Fruit fly (Drosophila melanogaster): Measurements from ENCODE around the gene Tgi.

The Tgi gene

DNA sequence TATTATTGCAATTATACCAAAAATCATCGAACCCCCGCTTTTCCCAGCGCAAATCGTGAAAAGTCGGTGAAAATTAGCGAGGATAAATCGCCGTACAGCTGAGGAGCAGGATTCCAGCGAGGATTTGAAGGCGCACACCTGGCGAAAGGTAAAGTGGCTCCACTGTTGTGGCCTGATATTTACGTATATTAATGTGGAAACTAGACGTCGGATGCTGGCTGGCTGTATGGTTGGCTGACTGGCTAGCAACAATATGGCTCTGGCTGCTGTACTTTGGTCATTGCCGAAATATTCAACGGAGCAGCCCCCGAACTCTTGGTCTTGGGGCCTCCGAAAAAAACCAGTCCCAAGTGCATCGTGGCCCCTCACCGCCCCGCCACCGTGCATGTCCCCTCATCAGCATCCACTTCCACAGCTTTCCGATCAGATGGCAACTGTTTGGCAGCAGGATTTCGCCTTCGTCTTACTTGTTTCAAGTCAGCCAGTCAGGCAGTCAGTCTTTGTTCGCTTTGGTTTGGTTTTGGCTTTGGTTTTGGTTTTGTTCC is 335 bp downstream of the Tgi start (continued):
- TF ChIP-seq pb (GFP tag; optimal IDR thresholded peaks at IDR 0.05) (peak; percentile 2), lilli (GFP tag; optimal IDR thresholded peaks at IDR 0.05) (no peak), MBD-R2 (GFP tag; IDR thresholded peaks at IDR 0.05) (no peak), Hr78 (GFP tag; optimal IDR thresholded peaks at IDR 0.05) (no peak), C15 (GFP tag; IDR thresholded peaks at IDR 0.05) (no peak), Adf1 (GFP tag; IDR thresholded peaks at IDR 0.05) (no peak), zfh2 (GFP tag; optimal IDR thresholded peaks at IDR 0.05) (no peak), CG31388 (GFP tag; optimal IDR thresholded peaks at IDR 0.05) (no peak), oc (tag; optimal IDR thresholded peaks at IDR 0.05) (no peak), gsb-n (tag; optimal IDR thresholded peaks at IDR 0.05) (no peak), ERR (GFP tag; optimal IDR thresholded peaks at IDR 0.05) (no peak), Sin3A (optimal IDR thresholded peaks at IDR 0.05) (no peak), sens-2 (GFP tag; IDR thresholded peaks at IDR 0.05) (no peak), CG11560 (tag; IDR thresholded peaks at IDR 0.05) (no peak), emc (GFP tag; optimal IDR thresholded peaks at IDR 0.05) (no peak), CG11723 (GFP tag; optimal IDR thresholded peaks at IDR 0.05) (no peak), stc (GFP tag; IDR thresholded peaks at IDR 0.05) (no peak), CG10462 (GFP tag; optimal IDR thresholded peaks at IDR 0.05) (no peak), HLH54F (GFP tag; optimal IDR thresholded peaks at IDR 0.05) (no peak), CG4820 (GFP tag; optimal IDR thresholded peaks at IDR 0.05) (no peak), nom (GFP tag; optimal IDR thresholded peaks at IDR 0.05) (peak; percentile 51), Chrac-16 (GFP tag; optimal IDR thresholded peaks at IDR 0.05) (no peak), nmo (GFP tag; optimal IDR thresholded peaks at IDR 0.05) (no peak), Taf1 (GFP tag; IDR thresholded peaks at IDR 0.05) (no peak), Atf3 (GFP tag; optimal IDR thresholded peaks at IDR 0.05) (no peak), disco-r (GFP tag; optimal IDR thresholded peaks at IDR 0.05) (no peak), hbn (GFP tag; IDR thresholded peaks at IDR 0.05; ENCODE audit: partially characterized antibody) (0 out of 2 replicates have a peak, but pooled peaks have one; percentile 2), CG3065 (GFP tag; optimal IDR thresholded peaks at IDR 0.05) (no peak), Nf-YC (tag; optimal IDR thresholded peaks at IDR 0.05) (no peak), ewg (GFP tag; optimal IDR thresholded peaks at IDR 0.05) (no peak), CG14667 (GFP tag; IDR thresholded peaks at IDR 0.05) (no peak), CG7271 (tag; optimal IDR thresholded peaks at IDR 0.05) (no peak), crc (GFP tag; optimal IDR thresholded peaks at IDR 0.05) (no peak), CG1602 (GFP tag; optimal IDR thresholded peaks at IDR 0.05) (no peak), vnd (GFP tag; IDR thresholded peaks at IDR 0.05; ENCODE audit: partially characterized antibody) (0 out of 3 replicates have a peak, but pooled peaks have one; percentile 1), CG12071 (GFP tag; optimal IDR thresholded peaks at IDR 0.05) (peak; percentile 20), CG7372 (GFP tag; IDR thresholded peaks at IDR 0.05) (no peak), CG34224 (GFP tag; IDR thresholded peaks at IDR 0.05; ENCODE audit: partially characterized antibody) (0 out of 3 replicates have a peak, but pooled peaks have one; percentile 9), YL-1 (GFP tag; optimal IDR thresholded peaks at IDR 0.05) (peak; percentile 14), hb (GFP tag; IDR thresholded peaks at IDR 0.05; ENCODE audit: partially characterized antibody) (no peak), ara (GFP tag; IDR thresholded peaks at IDR 0.05) (no peak), CG4617 (GFP tag; optimal IDR thresholded peaks at IDR 0.05; ENCODE audit: borderline replicate concordance) (peak; percentile 16), Dp (GFP tag; optimal IDR thresholded peaks at IDR 0.05) (no peak), zen (tag; optimal IDR thresholded peaks at IDR 0.05) (no peak), seq (GFP tag; IDR thresholded peaks at IDR 0.05) (no peak), bsh (GFP tag; optimal IDR thresholded peaks at IDR 0.05) (peak in 1 of 2 experiments; percentile 33), CG13287 (GFP tag; IDR thresholded peaks at IDR 0.05; ENCODE audit: partially characterized antibody) (peak; percentile 5; the same call in 1 of the 2 replicates), CG11247 (GFP tag; IDR thresholded peaks at IDR 0.05) (no peak), CG15269 (tag; optimal IDR thresholded peaks at IDR 0.05) (no peak), CG1529 (GFP tag; optimal IDR thresholded peaks at IDR 0.05) (no peak), Vsx1 (GFP tag; optimal IDR thresholded peaks at IDR 0.05) (no peak)
